Worm (Caenorhabditis elegans): ENCODE results near the gene mek-1.

mek-1 gene

ce11 chrX:7523799-7524198 lies 44.8 kb downstream of the mek-1 start:
- TF ChIP-seq nhr-28 (tag; optimal IDR thresholded peaks at IDR 0.05) = no peak
- no peak for TF ChIP-seq zip-8 (tag; optimal IDR thresholded peaks at IDR 0.05)
- TF ChIP-seq mab-5 (tag; optimal IDR thresholded peaks at IDR 0.05) = no peak
- TF ChIP-seq ceh-83 (GFP tag; optimal IDR thresholded peaks at IDR 0.05) = no peak
- no peak for TF ChIP-seq ceh-43 (GFP tag; optimal IDR thresholded peaks at IDR 0.05)
- TF ChIP-seq nhr-2 (tag; optimal IDR thresholded peaks at IDR 0.05) = no peak
- TF ChIP-seq lin-32 (GFP tag; optimal IDR thresholded peaks at IDR 0.05) = no peak
- no peak for TF ChIP-seq mep-1 (tag; optimal IDR thresholded peaks at IDR 0.05)
- no peak for TF ChIP-seq lin-13 (tag; optimal IDR thresholded peaks at IDR 0.05)
- TF ChIP-seq lsy-2 (tag; optimal IDR thresholded peaks at IDR 0.05) = no peak
- no peak for TF ChIP-seq unc-39 (tag; optimal IDR thresholded peaks at IDR 0.05)
- peak; percentile 18 for TF ChIP-seq unc-62 (GFP tag; optimal IDR thresholded peaks at IDR 0.05)
- no peak for TF ChIP-seq sem-2 (GFP tag; optimal IDR thresholded peaks at IDR 0.05)
- no peak for TF ChIP-seq mls-2 (tag; optimal IDR thresholded peaks at IDR 0.05)
- TF ChIP-seq blmp-1 (tag; optimal IDR thresholded peaks at IDR 0.05) = no peak
- TF ChIP-seq elt-3 (tag; optimal IDR thresholded peaks at IDR 0.05) = no peak
- TF ChIP-seq snpc-4 (tag; optimal IDR thresholded peaks at IDR 0.05) = no peak
- TF ChIP-seq elt-1 (tag; optimal IDR thresholded peaks at IDR 0.05; ENCODE audit: borderline replicate concordance, insufficient read depth) = no peak
- TF ChIP-seq unc-120 (tag; optimal IDR thresholded peaks at IDR 0.05; ENCODE audit: poor library complexity, severe bottlenecking) = peak; percentile 29
- TF ChIP-seq ham-2 (GFP tag; optimal IDR thresholded peaks at IDR 0.05) = no peak
- no peak for TF ChIP-seq bed-3 (GFP tag; optimal IDR thresholded peaks at IDR 0.05)
- TF ChIP-seq flh-1 (GFP tag; optimal IDR thresholded peaks at IDR 0.05) = no peak
- no peak for TF ChIP-seq cnd-1 (tag; optimal IDR thresholded peaks at IDR 0.05)
- no peak for TF ChIP-seq ceh-39 (tag; optimal IDR thresholded peaks at IDR 0.05)
- TF ChIP-seq hlh-1 (tag; optimal IDR thresholded peaks at IDR 0.05) = peak; percentile 90
- TF ChIP-seq nhr-76 (tag; optimal IDR thresholded peaks at IDR 0.05) = no peak
- TF ChIP-seq ces-1 (GFP tag; optimal IDR thresholded peaks at IDR 0.05) = peak; percentile 9
- no peak for TF ChIP-seq tbx-8 (GFP tag; optimal IDR thresholded peaks at IDR 0.05)
- peak; percentile 34 for TF ChIP-seq M03D4.4 (tag; optimal IDR thresholded peaks at IDR 0.05)
- TF ChIP-seq nhr-12 (tag; optimal IDR thresholded peaks at IDR 0.05) = no peak
- TF ChIP-seq pha-4 (tag; optimal IDR thresholded peaks at IDR 0.05) = no peak
- TF ChIP-seq drap-1 (GFP tag; optimal IDR thresholded peaks at IDR 0.05) = no peak
- TF ChIP-seq ztf-11 (tag; optimal IDR thresholded peaks at IDR 0.05) = no peak
- no peak for TF ChIP-seq nhr-237 (tag; optimal IDR thresholded peaks at IDR 0.05)
- TF ChIP-seq sptf-1 (tag; optimal IDR thresholded peaks at IDR 0.05) = no peak

ce11 chrX:7525271-7525670 lies 46.2 kb downstream of the mek-1 start, which contains the start of gene F46C8.3:
F46C8.3 (plus strand) TSS chrX:7525571.
- TF ChIP-seq drap-1 (GFP tag; optimal IDR thresholded peaks at IDR 0.05) (no peak), elt-1 (tag; optimal IDR thresholded peaks at IDR 0.05; ENCODE audit: borderline replicate concordance, insufficient read depth) (no peak), ces-1 (GFP tag; optimal IDR thresholded peaks at IDR 0.05) (no peak), ztf-11 (tag; optimal IDR thresholded peaks at IDR 0.05) (no peak), pha-4 (tag; optimal IDR thresholded peaks at IDR 0.05) (no peak), sem-2 (GFP tag; optimal IDR thresholded peaks at IDR 0.05) (no peak), lin-32 (GFP tag; optimal IDR thresholded peaks at IDR 0.05) (no peak), sptf-1 (tag; optimal IDR thresholded peaks at IDR 0.05) (no peak), nhr-237 (tag; optimal IDR thresholded peaks at IDR 0.05) (no peak)

Data from whole organism, mixed stage, embryonic.